Worm (Caenorhabditis elegans) whole organism, midembryonic: Measurements from ENCODE around the gene JC8.16.

Source experiments
- T22C8.4 ChIP-seq: fragments of 200-800 bp; sonication (Bioruptor generic); IDR thresholded peaks from 2 replicates; pipeline ENCODE4 v1.3.6; 2022; ENCODE audit warnings: missing genetic modification characterization, missing compliant biosample characterization
- cog-1 ChIP-seq: sonication (generic microtip); optimal IDR thresholded peaks from 2 replicates; lab custom pipeline; 2016; ENCODE audit warnings: missing genetic modification characterization, missing compliant biosample characterization
- flt-1 ChIP-seq: fragments of 200-800 bp; sonication (Bioruptor generic); IDR thresholded peaks from 2 replicates; pipeline ENCODE4 v1.3.6; 2022; ENCODE audit warnings: missing genetic modification characterization, missing compliant biosample characterization
- klf-2 ChIP-seq: fragments of 200-800 bp; sonication (Bioruptor generic); conservative IDR thresholded peaks from 2 replicates; pipeline ENCODE4 v1.3.6; 2022; ENCODE audit warnings: missing genetic modification reagents, missing genetic modification characterization, missing compliant biosample characterization
- med-1 ChIP-seq: sonication (generic microtip); optimal IDR thresholded peaks from 2 replicates; lab custom pipeline; 2017; ENCODE audit warnings: missing genetic modification characterization, mild to moderate bottlenecking, missing compliant biosample characterization, antibody characterized with exemption, missing genetic modification reagents; ENCODE audit not compliant: insufficient read depth
- tab-1 ChIP-seq: fragments of 200-800 bp; sonication (Bioruptor generic); IDR thresholded peaks from 2 replicates; pipeline ENCODE4 v1.3.6; 2022; ENCODE audit warnings: missing genetic modification characterization, missing compliant biosample characterization
- ztf-23 ChIP-seq: fragments of 200-800 bp; sonication (Bioruptor generic); IDR thresholded peaks from 2 replicates; pipeline ENCODE4 v1.3.6; 2022; ENCODE audit warnings: missing genetic modification reagents, missing genetic modification characterization, missing compliant biosample characterization
- ztf-29 ChIP-seq: fragments of 200-800 bp; sonication (Bioruptor generic); IDR thresholded peaks from 2 replicates; pipeline ENCODE4 v1.3.6; 2022; ENCODE audit warnings: missing genetic modification reagents, missing genetic modification characterization, missing compliant biosample characterization

DNA sequence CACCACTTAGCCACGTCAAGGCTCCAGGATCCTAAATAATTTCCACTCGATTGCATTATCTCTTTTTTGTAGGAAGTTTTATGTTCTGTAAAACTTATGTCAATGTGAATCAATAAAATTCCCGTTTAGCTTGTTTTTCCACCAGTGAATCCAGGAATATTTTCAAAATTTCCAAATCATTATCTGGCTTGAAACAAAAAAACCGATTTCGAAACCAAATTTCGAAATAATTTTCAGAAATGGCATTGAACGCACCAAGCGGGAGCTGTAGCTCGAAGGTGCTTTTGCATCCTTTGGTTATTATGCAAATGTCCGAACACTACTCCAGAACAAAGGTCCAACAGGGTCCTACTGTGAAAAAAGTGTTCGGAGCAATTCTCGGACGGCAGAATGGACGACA lies 41.6 kb downstream of the JC8.16 start, which contains the start of gene csn-6:
- no peak for TF ChIP-seq med-1 (GFP tag; lab: Kevin White, UChicago)
- TF ChIP-seq tab-1 (GFP tag; lab: Robert Waterston, UW), result no peak
- TF ChIP-seq ztf-29 (GFP tag; lab: Robert Waterston, UW), result no peak
- TF ChIP-seq ztf-23 (GFP tag; lab: Robert Waterston, UW), result no peak
- TF ChIP-seq klf-2 (GFP tag; lab: Robert Waterston, UW), result no peak
- no peak for TF ChIP-seq flt-1 (GFP tag; lab: Robert Waterston, UW)
- TF ChIP-seq cog-1 (tag; lab: Kevin White, UChicago), result no peak
- no peak for TF ChIP-seq T22C8.4 (GFP tag; lab: Robert Waterston, UW)
